Worm (Caenorhabditis elegans) whole organism, young adult: ENCODE measurements around the gene srd-41.

Experiments
- B0019.2 ChIP-seq: fragments of 200-800 bp; sonication (Bioruptor generic); conservative IDR thresholded peaks from 2 replicates; pipeline ENCODE4 v1.3.6; 2022; ENCODE audit warnings: missing genetic modification reagents, missing genetic modification characterization, missing compliant biosample characterization
- B0336.3 ChIP-seq: fragments of 200-800 bp; sonication (Bioruptor generic); IDR thresholded peaks from 2 replicates; pipeline ENCODE4 v1.3.6; 2022; ENCODE audit warnings: missing genetic modification characterization, missing compliant biosample characterization
- C17E4.6 ChIP-seq: fragments of 200-800 bp; sonication (Bioruptor generic); IDR thresholded peaks from 2 replicates; pipeline ENCODE4 v1.3.6; 2022; ENCODE audit warnings: missing genetic modification reagents, missing genetic modification characterization, missing compliant biosample characterization
- F10E7.11 ChIP-seq: sonication (generic microtip); optimal IDR thresholded peaks from 2 replicates; lab custom pipeline; 2017; ENCODE audit warnings: mild to moderate bottlenecking, missing genetic modification characterization, moderate library complexity, missing compliant biosample characterization
- F39B2.1 ChIP-seq: fragments of 200-800 bp; sonication (Bioruptor generic); IDR thresholded peaks from 2 replicates; pipeline ENCODE4 v1.3.6; 2022; ENCODE audit warnings: missing genetic modification reagents, missing genetic modification characterization, missing compliant biosample characterization
- K11D2.4 ChIP-seq: fragments of 200-800 bp; sonication (Bioruptor generic); IDR thresholded peaks from 2 replicates; pipeline ENCODE4 v1.3.6; 2022; ENCODE audit warnings: missing genetic modification reagents, missing genetic modification characterization, missing compliant biosample characterization
- T07F8.4 ChIP-seq: sonication (generic microtip); optimal IDR thresholded peaks from 2 replicates; lab custom pipeline; 2016; ENCODE audit warnings: mild to moderate bottlenecking, missing genetic modification characterization, moderate library complexity, missing compliant biosample characterization
- Y56A3A.18 ChIP-seq: fragments of 200-800 bp; sonication (Bioruptor generic); IDR thresholded peaks from 2 replicates; pipeline ENCODE4 v1.3.6; 2022; ENCODE audit warnings: missing genetic modification reagents, missing genetic modification characterization, missing compliant biosample characterization
- Y67H2A.10 ChIP-seq: fragments of 200-800 bp; sonication (Bioruptor generic); conservative IDR thresholded peaks from 2 replicates; pipeline ENCODE4 v1.3.6; 2022; ENCODE audit warnings: missing genetic modification reagents, missing genetic modification characterization, missing compliant biosample characterization
- Y79H2A.3 ChIP-seq: fragments of 200-800 bp; sonication (Bioruptor generic); conservative IDR thresholded peaks from 2 replicates; pipeline ENCODE4 v1.3.6; 2022; ENCODE audit warnings: missing genetic modification reagents, missing genetic modification characterization, missing compliant biosample characterization
- bed-1 ChIP-seq: fragments of 200-800 bp; sonication (Bioruptor generic); IDR thresholded peaks from 2 replicates; pipeline ENCODE4 v1.3.6; 2022; ENCODE audit warnings: missing genetic modification reagents, missing genetic modification characterization, missing compliant biosample characterization
- dpl-1 ChIP-seq: fragments of 150-350 bp; optimal IDR thresholded peaks from 2 replicates; lab custom pipeline; 2014; ENCODE audit warnings: missing biosample characterization, missing genetic modification reagents, missing genetic modification characterization
- efl-1 ChIP-seq: fragments of 150-350 bp; optimal IDR thresholded peaks from 2 replicates; lab custom pipeline; 2014; ENCODE audit warnings: missing biosample characterization, missing genetic modification reagents, missing genetic modification characterization
- gei-17 ChIP-seq: fragments of 200-800 bp; sonication (Bioruptor generic); optimal IDR thresholded peaks from 2 replicates; lab custom pipeline; 2018; ENCODE audit warnings: mild to moderate bottlenecking, missing genetic modification characterization, missing compliant biosample characterization
- hlh-26 ChIP-seq: fragments of 200-800 bp; sonication (Bioruptor generic); conservative IDR thresholded peaks from 2 replicates; pipeline ENCODE4 v1.3.6; 2022; ENCODE audit warnings: missing genetic modification reagents, missing genetic modification characterization, missing compliant biosample characterization
- hmg-1.2 ChIP-seq: fragments of 200-800 bp; sonication (Bioruptor generic); IDR thresholded peaks from 2 replicates; pipeline ENCODE4 v1.3.6; 2022; ENCODE audit warnings: missing genetic modification reagents, missing genetic modification characterization, missing compliant biosample characterization
- hmg-20 ChIP-seq: fragments of 200-800 bp; sonication (Bioruptor generic); IDR thresholded peaks from 2 replicates; pipeline ENCODE4 v1.3.6; 2022; ENCODE audit warnings: missing genetic modification reagents, missing genetic modification characterization, missing compliant biosample characterization
- let-607 ChIP-seq, 2 experiments: fragments of 200-800 bp in 1 of 2; sonication (Bioruptor generic) in 1 of 2; sonication (generic microtip) in 1 of 2; optimal IDR thresholded peaks; 2 replicates each; lab custom pipeline; 2016 to 2018; ENCODE audit warnings: mild to moderate bottlenecking in 2 of 2, missing compliant biosample characterization in 2 of 2, missing genetic modification characterization in 2 of 2, moderate library complexity in 2 of 2, missing genotype in 1 of 2
- lin-35 ChIP-seq, 3 experiments: fragments of 150-350 bp in 2 of 3; sonication (generic microtip) in 1 of 3; optimal IDR thresholded peaks; 2 replicates each; lab custom pipeline; 2014 to 2018; ENCODE audit warnings: missing biosample characterization in 3 of 3, missing genetic modification characterization in 3 of 3, missing genetic modification reagents in 3 of 3
- lin-40 ChIP-seq: sonication (generic microtip); optimal IDR thresholded peaks from 2 replicates; lab custom pipeline; 2016; ENCODE audit warnings: missing genetic modification characterization, mild to moderate bottlenecking, missing compliant biosample characterization, missing genotype, missing genetic modification reagents
- lir-1 ChIP-seq: fragments of 200-800 bp; sonication (Bioruptor generic); conservative IDR thresholded peaks from 2 replicates; pipeline ENCODE4 v1.3.6; 2022; ENCODE audit warnings: missing genetic modification reagents, missing genetic modification characterization, missing compliant biosample characterization
- lsl-1 ChIP-seq: fragments of 200-800 bp; sonication (Bioruptor generic); optimal IDR thresholded peaks from 2 replicates; lab custom pipeline; 2018; ENCODE audit warnings: mild to moderate bottlenecking, missing genetic modification characterization, moderate library complexity, missing compliant biosample characterization
- madf-3 ChIP-seq: fragments of 200-800 bp; sonication (Bioruptor generic); IDR thresholded peaks from 2 replicates; pipeline ENCODE4 v1.3.6; 2022; ENCODE audit warnings: missing genetic modification reagents, missing genetic modification characterization, missing compliant biosample characterization
- madf-6 ChIP-seq: fragments of 200-800 bp; sonication (Bioruptor generic); IDR thresholded peaks from 2 replicates; pipeline ENCODE4 v1.3.6; 2022; ENCODE audit warnings: missing genetic modification reagents, missing genetic modification characterization, missing compliant biosample characterization
- madf-8 ChIP-seq: fragments of 200-800 bp; sonication (Bioruptor generic); conservative IDR thresholded peaks from 2 replicates; pipeline ENCODE4 v1.3.6; 2022; ENCODE audit warnings: missing genetic modification reagents, missing genetic modification characterization, missing compliant biosample characterization
- mel-28 ChIP-seq: sonication (generic microtip); optimal IDR thresholded peaks from 2 replicates; lab custom pipeline; 2016; ENCODE audit warnings: borderline replicate concordance, mild to moderate bottlenecking, missing genetic modification characterization, missing compliant biosample characterization
- nhr-179 ChIP-seq: sonication (generic microtip); optimal IDR thresholded peaks from 2 replicates; lab custom pipeline; 2016; ENCODE audit warnings: mild to moderate bottlenecking, missing genetic modification characterization, missing compliant biosample characterization
- nhr-90 ChIP-seq: sonication (generic microtip); optimal IDR thresholded peaks from 2 replicates; lab custom pipeline; 2016; ENCODE audit warnings: missing genotype, mild to moderate bottlenecking, missing genetic modification characterization, missing compliant biosample characterization
- pha-4 ChIP-seq: fragments of 150-350 bp; sonication (generic microtip); optimal IDR thresholded peaks from 2 replicates; lab custom pipeline; 2014; ENCODE audit warnings: missing biosample characterization, missing genetic modification reagents, missing genetic modification characterization
- sdz-38 ChIP-seq: sonication (generic microtip); optimal IDR thresholded peaks from 2 replicates; lab custom pipeline; 2016; ENCODE audit warnings: missing genotype, missing genetic modification characterization, missing compliant biosample characterization
- snpc-4 ChIP-seq, 5 experiments: fragments of 150-350 bp in 1 of 5; sonication (generic microtip) in 4 of 5; optimal IDR thresholded peaks; 2 replicates each; lab custom pipeline; 2014 to 2018; ENCODE audit warnings: missing genetic modification characterization in 5 of 5, missing biosample characterization in 3 of 5, antibody characterized with exemption in 2 of 5, mild to moderate bottlenecking in 2 of 5, missing compliant biosample characterization in 2 of 5, missing genotype in 2 of 5, moderate library complexity in 2 of 5, missing genetic modification reagents in 1 of 5
- tbp1 ChIP-seq: fragments of 200-800 bp; sonication (Bioruptor generic); optimal IDR thresholded peaks from 2 replicates; lab custom pipeline; 2018; ENCODE audit warnings: mild to moderate bottlenecking, missing genetic modification characterization, missing compliant biosample characterization
- unc-130 ChIP-seq: sonication (generic microtip); optimal IDR thresholded peaks from 2 replicates; lab custom pipeline; 2016; ENCODE audit warnings: missing genetic modification reagents, missing genetic modification characterization, missing compliant biosample characterization
- unc-62 ChIP-seq: fragments of 150-350 bp; optimal IDR thresholded peaks from 2 replicates; lab custom pipeline; 2014; ENCODE audit warnings: missing biosample characterization, missing genetic modification reagents, missing genetic modification characterization
- ztf-22 ChIP-seq: fragments of 200-800 bp; sonication (Bioruptor generic); optimal IDR thresholded peaks from 2 replicates; lab custom pipeline; 2018; ENCODE audit warnings: mild to moderate bottlenecking, missing genetic modification characterization, moderate library complexity, missing compliant biosample characterization

Gene srd-41

ce11 chrX:12296392-12296791, 30.1 kb upstream of the srd-41 start, which contains the start of gene W06D11.2:
W06D11.2 (minus strand) TSS chrX:12296730.
- TF ChIP-seq madf-3 (no peak), pha-4 (tag; lab: Kevin White, UChicago) (no peak), T07F8.4 (no peak)

ce11 chrX:12298324-12298723, 28.2 kb upstream of the srd-41 start, which contains the start of gene W06D11.3:
W06D11.3 (plus strand) TSS chrX:12298683.
- TF ChIP-seq madf-8 (GFP tag; lab: Robert Waterston, UW) (peak; percentile 78), efl-1 (GFP tag; lab: Kevin White, UChicago) (peak; percentile 73), sdz-38 (no peak), gei-17 (GFP tag; lab: Kevin White, UChicago) (no peak), madf-3 (no peak), C17E4.6 (GFP tag; lab: Robert Waterston, UW) (no peak), unc-62 (GFP tag; lab: Kevin White, UChicago) (no peak), bed-1 (GFP tag; lab: Robert Waterston, UW) (no peak), mel-28 (tag; lab: Kevin White, UChicago) (no peak), lsl-1 (GFP tag; lab: Kevin White, UChicago) (no peak), madf-6 (GFP tag; lab: Robert Waterston, UW) (peak; percentile 69), lir-1 (GFP tag; lab: Robert Waterston, UW) (no peak), B0336.3 (no peak), Y79H2A.3 (GFP tag; lab: Robert Waterston, UW) (no peak), hmg-1.2 (GFP tag; lab: Robert Waterston, UW) (peak; percentile 26; the same call in 1 of the 2 replicates), lin-40 (no peak), snpc-4 (GFP tag; optimal IDR thresholded peaks at IDR 0.05; lab: Kevin White, UChicago) (no peak), snpc-4 (tag; optimal IDR thresholded peaks at IDR 0.05; lab: Kevin White, UChicago) (no peak), hmg-20 (GFP tag; lab: Robert Waterston, UW) (no peak), Y56A3A.18 (no peak), unc-130 (GFP tag; lab: Kevin White, UChicago) (no peak), lin-35 (GFP tag; optimal IDR thresholded peaks at IDR 0.05; lab: Kevin White, UChicago) (no peak), F10E7.11 (no peak), dpl-1 (GFP tag; lab: Kevin White, UChicago) (no peak), F39B2.1 (GFP tag; lab: Robert Waterston, UW) (no peak), let-607 (tag; optimal IDR thresholded peaks at IDR 0.05; lab: Kevin White, UChicago) (no peak)

- no peak for TF ChIP-seq tbp1 (GFP tag; lab: Kevin White, UChicago)
- no peak for TF ChIP-seq ztf-22 (GFP tag; lab: Kevin White, UChicago)
- TF ChIP-seq nhr-90 (tag; lab: Kevin White, UChicago): no peak
- no peak for TF ChIP-seq nhr-179
- TF ChIP-seq B0019.2 (GFP tag; lab: Robert Waterston, UW): no peak
- TF ChIP-seq hlh-26 (GFP tag; lab: Robert Waterston, UW): no peak
- TF ChIP-seq K11D2.4: no peak
- no peak for TF ChIP-seq unc-62 (GFP tag; lab: Kevin White, UChicago)
- no peak for TF ChIP-seq bed-1 (GFP tag; lab: Robert Waterston, UW)
- TF ChIP-seq Y67H2A.10 (GFP tag; lab: Robert Waterston, UW): no peak
Observed at ce11 chrX:12299834-12300233, 26.7 kb upstream of the srd-41 start, which contains the start of gene W06D11.5. W06D11.5 (plus strand) TSS chrX:12300134.
